Fruit fly (Drosophila melanogaster) whole organism, pupa: ENCODE measurements around the gene att-ORFB.

Experiments used
- CG8159 ChIP-seq: fragments of 200-800 bp; sonication (Bioruptor generic); optimal IDR thresholded peaks from 3 replicates; lab custom pipeline; 2018; ENCODE audit warnings: missing biosample characterization, mild to moderate bottlenecking, missing genetic modification characterization, moderate library complexity
- CG8301 ChIP-seq: fragments of 200-800 bp; sonication (Bioruptor generic); optimal IDR thresholded peaks from 2 replicates; lab custom pipeline; 2018; ENCODE audit warnings: missing biosample characterization, mild to moderate bottlenecking, missing genetic modification characterization
- Snoo ChIP-seq: fragments of 200-800 bp; sonication (Bioruptor generic); optimal IDR thresholded peaks from 3 replicates; lab custom pipeline; 2017; ENCODE audit warnings: missing biosample characterization, mild to moderate bottlenecking, missing genetic modification characterization, inconsistent platforms

DNA sequence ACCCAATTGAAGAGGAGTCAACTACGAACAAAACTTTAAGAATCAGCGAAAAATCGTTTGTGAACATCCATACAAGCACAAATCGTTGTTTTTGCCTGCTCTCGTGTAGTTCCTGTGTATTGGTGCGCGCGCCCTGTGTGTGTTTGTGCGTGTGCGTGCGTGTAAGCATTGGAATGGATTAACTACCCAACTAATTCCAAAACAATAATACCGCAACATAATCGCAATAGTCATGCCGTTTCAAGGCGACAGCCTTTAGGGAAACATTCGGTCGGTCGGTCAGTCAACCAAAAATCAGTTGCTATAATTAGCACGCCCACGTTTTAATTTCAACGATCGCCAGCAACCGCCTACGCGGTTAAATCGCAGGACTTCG lies 39.3 kb upstream of the att-ORFB start:
- TF ChIP-seq CG8159 (no peak), CG8301 (no peak), Snoo (tag; lab: Kevin White, UChicago) (no peak)
